Worm (Caenorhabditis elegans) whole organism, mixed stage, embryonic: ENCODE results near the gene clh-1.

Source experiments
- M03D4.4 ChIP-seq: sonication (generic microtip); optimal IDR thresholded peaks from 2 replicates; lab custom pipeline; 2017; ENCODE audit warnings: mild to moderate bottlenecking, missing genetic modification characterization, missing compliant biosample characterization
- bed-3 ChIP-seq: fragments of 200-800 bp; sonication (Bioruptor generic); optimal IDR thresholded peaks from 3 replicates; lab custom pipeline; 2018; ENCODE audit warnings: mild to moderate bottlenecking, missing genetic modification characterization, moderate library complexity, missing compliant biosample characterization
- blmp-1 ChIP-seq: fragments of 150-350 bp; optimal IDR thresholded peaks from 2 replicates; lab custom pipeline; 2014; ENCODE audit warnings: missing biosample characterization, missing genetic modification characterization
- ceh-39 ChIP-seq: fragments of 150-350 bp; optimal IDR thresholded peaks from 2 replicates; lab custom pipeline; 2014; ENCODE audit warnings: missing biosample characterization, missing genetic modification characterization
- ceh-43 ChIP-seq: fragments of 200-800 bp; sonication (Bioruptor generic); optimal IDR thresholded peaks from 2 replicates; lab custom pipeline; 2018; ENCODE audit warnings: mild to moderate bottlenecking, missing genetic modification characterization, moderate library complexity, missing compliant biosample characterization
- ceh-83 ChIP-seq: fragments of 200-800 bp; sonication (Bioruptor generic); optimal IDR thresholded peaks from 2 replicates; lab custom pipeline; 2018; ENCODE audit warnings: mild to moderate bottlenecking, missing genetic modification characterization, missing compliant biosample characterization
- ces-1 ChIP-seq: fragments of 150-350 bp; optimal IDR thresholded peaks from 2 replicates; lab custom pipeline; 2014; ENCODE audit warnings: missing biosample characterization, missing genetic modification reagents, missing genetic modification characterization
- cnd-1 ChIP-seq: fragments of 200-800 bp; sonication (Bioruptor generic); optimal IDR thresholded peaks from 2 replicates; lab custom pipeline; 2018; ENCODE audit warnings: mild to moderate bottlenecking, missing genetic modification characterization, missing compliant biosample characterization
- drap-1 ChIP-seq: fragments of 200-800 bp; sonication (Bioruptor generic); optimal IDR thresholded peaks from 3 replicates; lab custom pipeline; 2018; ENCODE audit warnings: mild to moderate bottlenecking, missing genetic modification characterization, missing compliant biosample characterization
- elt-3 ChIP-seq: fragments of 150-350 bp; optimal IDR thresholded peaks from 2 replicates; lab custom pipeline; 2014; ENCODE audit warnings: missing biosample characterization, missing genetic modification characterization
- flh-1 ChIP-seq: fragments of 200-800 bp; sonication (Bioruptor generic); optimal IDR thresholded peaks from 2 replicates; lab custom pipeline; 2018; ENCODE audit warnings: mild to moderate bottlenecking, missing genetic modification characterization, moderate library complexity, missing compliant biosample characterization
- ham-2 ChIP-seq: fragments of 200-800 bp; sonication (Bioruptor generic); optimal IDR thresholded peaks from 2 replicates; lab custom pipeline; 2018; ENCODE audit warnings: mild to moderate bottlenecking, missing genetic modification characterization, missing compliant biosample characterization
- hlh-1 ChIP-seq: fragments of 150-350 bp; optimal IDR thresholded peaks from 2 replicates; lab custom pipeline; 2014; ENCODE audit warnings: missing biosample characterization, missing genetic modification reagents, missing genetic modification characterization
- lin-32 ChIP-seq: fragments of 200-800 bp; sonication (Bioruptor generic); optimal IDR thresholded peaks from 2 replicates; lab custom pipeline; 2018; ENCODE audit warnings: mild to moderate bottlenecking, missing genetic modification characterization, missing compliant biosample characterization
- lsy-2 ChIP-seq: fragments of 150-350 bp; optimal IDR thresholded peaks from 2 replicates; lab custom pipeline; 2014; ENCODE audit warnings: missing biosample characterization, missing genetic modification characterization
- mab-5 ChIP-seq: fragments of 150-350 bp; optimal IDR thresholded peaks from 2 replicates; lab custom pipeline; 2014; ENCODE audit warnings: missing biosample characterization, missing genetic modification characterization
- mep-1 ChIP-seq: fragments of 150-350 bp; optimal IDR thresholded peaks from 2 replicates; lab custom pipeline; 2017; ENCODE audit warnings: missing biosample characterization, missing genetic modification reagents, missing genetic modification characterization, inconsistent platforms
- mls-2 ChIP-seq: sonication (generic microtip); optimal IDR thresholded peaks from 2 replicates; lab custom pipeline; 2016; ENCODE audit warnings: mild to moderate bottlenecking, missing genetic modification characterization, moderate library complexity, missing compliant biosample characterization
- nhr-237 ChIP-seq: fragments of 150-350 bp; optimal IDR thresholded peaks from 2 replicates; lab custom pipeline; 2014; ENCODE audit warnings: missing biosample characterization, missing genetic modification characterization
- nhr-28 ChIP-seq: fragments of 150-350 bp; optimal IDR thresholded peaks from 2 replicates; lab custom pipeline; 2014; ENCODE audit warnings: missing biosample characterization, missing genetic modification characterization
- nhr-76 ChIP-seq: sonication (generic microtip); optimal IDR thresholded peaks from 2 replicates; lab custom pipeline; 2017; ENCODE audit warnings: missing biosample characterization, missing genetic modification characterization
- sem-2 ChIP-seq: fragments of 200-800 bp; sonication (Bioruptor generic); optimal IDR thresholded peaks from 2 replicates; lab custom pipeline; 2018; ENCODE audit warnings: mild to moderate bottlenecking, missing genetic modification characterization, missing compliant biosample characterization
- snpc-4 ChIP-seq: fragments of 150-350 bp; optimal IDR thresholded peaks from 2 replicates; lab custom pipeline; 2014; ENCODE audit warnings: missing biosample characterization, missing genetic modification characterization
- sptf-1 ChIP-seq: sonication (generic microtip); optimal IDR thresholded peaks from 2 replicates; lab custom pipeline; 2017; ENCODE audit warnings: mild to moderate bottlenecking, missing genetic modification characterization, moderate library complexity, missing compliant biosample characterization
- tbx-8 ChIP-seq: fragments of 200-800 bp; sonication (Bioruptor generic); optimal IDR thresholded peaks from 2 replicates; lab custom pipeline; 2018; ENCODE audit warnings: mild to moderate bottlenecking, missing genetic modification characterization, moderate library complexity, missing compliant biosample characterization
- unc-120 ChIP-seq: sonication (generic microtip); optimal IDR thresholded peaks from 2 replicates; lab custom pipeline; 2017; ENCODE audit warnings: missing genetic modification characterization, missing compliant biosample characterization; ENCODE audit not compliant: poor library complexity, severe bottlenecking
- unc-62 ChIP-seq: fragments of 150-350 bp; optimal IDR thresholded peaks from 2 replicates; lab custom pipeline; 2014; ENCODE audit warnings: missing biosample characterization, missing genetic modification reagents, missing genetic modification characterization
- zip-8 ChIP-seq: fragments of 150-350 bp; optimal IDR thresholded peaks from 2 replicates; lab custom pipeline; 2014; ENCODE audit warnings: missing biosample characterization, missing genetic modification characterization

Gene clh-1

ce11 chrII:11841653-11842052, 14.6 kb downstream of the clh-1 start:
- TF ChIP-seq tbx-8 (GFP tag; lab: Kevin White, UChicago): no peak
- no peak for TF ChIP-seq elt-3 (tag; lab: Kevin White, UChicago)
- no peak for TF ChIP-seq bed-3 (GFP tag; lab: Kevin White, UChicago)
- TF ChIP-seq ham-2: peak; percentile 49

- no peak for TF ChIP-seq mep-1 (tag; lab: Kevin White, UChicago)
- TF ChIP-seq nhr-76 (tag; lab: Kevin White, UChicago): no peak
- TF ChIP-seq tbx-8 (GFP tag; lab: Kevin White, UChicago): no peak
- TF ChIP-seq lsy-2 (tag; lab: Kevin White, UChicago): no peak
Measured at ce11 chrII:11839116-11839515, 17.1 kb downstream of the clh-1 start.

ce11 chrII:11838353-11838752, 17.9 kb downstream of the clh-1 start:
- TF ChIP-seq unc-62 (GFP tag; lab: Kevin White, UChicago): no peak
- TF ChIP-seq ceh-43 (GFP tag; lab: Kevin White, UChicago): no peak
- TF ChIP-seq nhr-76 (tag; lab: Kevin White, UChicago): no peak
- TF ChIP-seq M03D4.4 (tag; lab: Kevin White, UChicago): no peak
- TF ChIP-seq flh-1 (GFP tag; lab: Kevin White, UChicago): no peak
- TF ChIP-seq zip-8 (tag; lab: Kevin White, UChicago): no peak
- no peak for TF ChIP-seq unc-120 (tag; lab: Kevin White, UChicago)
- TF ChIP-seq mls-2: no peak
- TF ChIP-seq sem-2 (GFP tag; lab: Kevin White, UChicago): no peak
- TF ChIP-seq lin-32: no peak
- TF ChIP-seq mab-5 (tag; lab: Kevin White, UChicago): no peak
- TF ChIP-seq hlh-1 (tag; lab: Kevin White, UChicago): no peak
- no peak for TF ChIP-seq drap-1
- no peak for TF ChIP-seq nhr-237 (tag; lab: Kevin White, UChicago)
- TF ChIP-seq ham-2: no peak
- no peak for TF ChIP-seq cnd-1 (tag; lab: Kevin White, UChicago)
- TF ChIP-seq mep-1 (tag; lab: Kevin White, UChicago): no peak
- no peak for TF ChIP-seq nhr-28 (tag; lab: Kevin White, UChicago)

ce11 chrII:11836554-11837218, 19.6 kb downstream of the clh-1 start:
- TF ChIP-seq snpc-4 (tag; lab: Kevin White, UChicago): no peak
- no peak for TF ChIP-seq mab-5 (tag; lab: Kevin White, UChicago)
- TF ChIP-seq blmp-1 (tag; lab: Kevin White, UChicago): no peak
- no peak for TF ChIP-seq sem-2 (GFP tag; lab: Kevin White, UChicago)
- TF ChIP-seq lin-32: no peak
- TF ChIP-seq, all 35 proteins: peak for 0

- TF ChIP-seq ceh-83 (GFP tag; lab: Kevin White, UChicago): no peak
- TF ChIP-seq M03D4.4 (tag; lab: Kevin White, UChicago): no peak
Measured at ce11 chrII:11835208-11835607, 21.1 kb downstream of the clh-1 start, which contains the start of gene T27D12.6. TSS of gene T27D12.6 (plus strand) at chrII:11835508.

ce11 chrII:11832475-11832874, 23.8 kb downstream of the clh-1 start, which contains the start of gene clec-144:
TSS of gene clec-144 (minus strand) at chrII:11832575.
- TF ChIP-seq ces-1 (GFP tag; lab: Kevin White, UChicago) (no peak), ceh-39 (no peak), mls-2 (no peak), tbx-8 (GFP tag; lab: Kevin White, UChicago) (no peak), sptf-1 (tag; lab: Kevin White, UChicago) (no peak), ceh-83 (GFP tag; lab: Kevin White, UChicago) (no peak), flh-1 (GFP tag; lab: Kevin White, UChicago) (no peak), mep-1 (tag; lab: Kevin White, UChicago) (no peak), sem-2 (GFP tag; lab: Kevin White, UChicago) (no peak), cnd-1 (tag; lab: Kevin White, UChicago) (no peak), elt-3 (tag; lab: Kevin White, UChicago) (no peak), unc-120 (tag; lab: Kevin White, UChicago) (no peak)
